Fruit fly (Drosophila melanogaster) whole organism, prepupa: ENCODE measurements around the gene arm.

Source experiments
- Blimp-1 ChIP-seq: fragments of 200-800 bp; sonication (Bioruptor generic); optimal IDR thresholded peaks from 3 replicates; lab custom pipeline; 2017; ENCODE audit warnings: missing biosample characterization, missing genetic modification characterization, mild to moderate bottlenecking, moderate library complexity, missing genetic modification reagents
- CG10631 ChIP-seq: fragments of 200-800 bp; sonication (Bioruptor generic); optimal IDR thresholded peaks from 2 replicates; lab custom pipeline; 2016; ENCODE audit warnings: missing biosample characterization, missing genetic modification characterization
- CG10669 ChIP-seq: fragments of 200-800 bp; sonication (Bioruptor generic); optimal IDR thresholded peaks from 3 replicates; lab custom pipeline; 2018; ENCODE audit warnings: missing biosample characterization, mild to moderate bottlenecking, missing genetic modification characterization, moderate library complexity
- CG11762 ChIP-seq: fragments of 200-800 bp; sonication (Bioruptor generic); optimal IDR thresholded peaks from 3 replicates; lab custom pipeline; 2016; ENCODE audit warnings: missing biosample characterization, missing genetic modification characterization; ENCODE audit not compliant: insufficient read depth
- CG11902 ChIP-seq: fragments of 200-800 bp; sonication (Bioruptor generic); optimal IDR thresholded peaks from 3 replicates; lab custom pipeline; 2016; ENCODE audit warnings: missing biosample characterization, missing genetic modification characterization
- CG15336 ChIP-seq: fragments of 200-800 bp; sonication (Bioruptor generic); IDR thresholded peaks from 2 replicates; pipeline ENCODE4 v1.3.6; 2022; ENCODE audit warnings: missing biosample characterization, missing genetic modification characterization
- CG1621 ChIP-seq: fragments of 200-800 bp; sonication (Bioruptor generic); optimal IDR thresholded peaks from 3 replicates; lab custom pipeline; 2018; ENCODE audit warnings: missing biosample characterization, mild to moderate bottlenecking, missing genetic modification characterization
- CG3032 ChIP-seq: fragments of 200-800 bp; optimal IDR thresholded peaks from 2 replicates; lab custom pipeline; 2019; ENCODE audit warnings: missing biosample characterization, mild to moderate bottlenecking, missing genetic modification characterization, moderate library complexity
- CG31627 ChIP-seq: fragments of 200-800 bp; sonication (Bioruptor generic); optimal IDR thresholded peaks from 3 replicates; lab custom pipeline; 2016; ENCODE audit warnings: missing biosample characterization, missing genetic modification characterization
- CG34406 ChIP-seq: fragments of 200-800 bp; sonication (Bioruptor generic); optimal IDR thresholded peaks from 3 replicates; lab custom pipeline; 2016; ENCODE audit warnings: missing biosample characterization, missing genetic modification characterization
- CG3919 ChIP-seq: fragments of 200-800 bp; sonication (Bioruptor generic); optimal IDR thresholded peaks from 3 replicates; lab custom pipeline; 2016; ENCODE audit warnings: missing biosample characterization, missing genetic modification characterization
- CG4318 ChIP-seq: fragments of 200-800 bp; sonication (Bioruptor generic); optimal IDR thresholded peaks from 3 replicates; lab custom pipeline; 2017; ENCODE audit warnings: missing biosample characterization, mild to moderate bottlenecking, missing genetic modification characterization
- CG6163 ChIP-seq: fragments of 200-800 bp; sonication (Bioruptor generic); IDR thresholded peaks from 3 replicates; pipeline ENCODE4 v1.3.6; 2022; ENCODE audit warnings: missing biosample characterization, missing genetic modification characterization
- CG6276 ChIP-seq: fragments of 200-800 bp; sonication (Bioruptor generic); optimal IDR thresholded peaks from 2 replicates; lab custom pipeline; 2017; ENCODE audit warnings: missing biosample characterization, mild to moderate bottlenecking, missing genetic modification characterization
- CG6792 ChIP-seq: fragments of 200-800 bp; sonication (Bioruptor generic); optimal IDR thresholded peaks from 3 replicates; lab custom pipeline; 2016; ENCODE audit warnings: missing biosample characterization, missing genetic modification characterization
- CG6808 ChIP-seq: fragments of 200-800 bp; sonication (Bioruptor generic); optimal IDR thresholded peaks from 3 replicates; lab custom pipeline; 2017; ENCODE audit warnings: missing biosample characterization, missing genetic modification characterization, mild to moderate bottlenecking, moderate library complexity, missing genetic modification reagents
- CG7368 ChIP-seq: fragments of 200-800 bp; sonication (Bioruptor generic); optimal IDR thresholded peaks from 3 replicates; lab custom pipeline; 2016; ENCODE audit warnings: missing biosample characterization, missing genetic modification characterization
- CG8119 ChIP-seq: fragments of 200-800 bp; sonication (Bioruptor generic); IDR thresholded peaks from 3 replicates; pipeline ENCODE4 v1.3.6; 2022; ENCODE audit warnings: missing biosample characterization, missing genetic modification characterization
- CG8632 ChIP-seq: fragments of 200-800 bp; sonication (Bioruptor generic); optimal IDR thresholded peaks from 3 replicates; lab custom pipeline; 2016; ENCODE audit warnings: missing biosample characterization, missing genetic modification characterization
- CG9139 ChIP-seq: fragments of 200-800 bp; sonication (Bioruptor generic); optimal IDR thresholded peaks from 3 replicates; lab custom pipeline; 2017; ENCODE audit warnings: missing biosample characterization, mild to moderate bottlenecking, missing genetic modification characterization
- Eip75B ChIP-seq: fragments of 200-800 bp; sonication (Bioruptor generic); optimal IDR thresholded peaks from 3 replicates; lab custom pipeline; 2016; ENCODE audit warnings: missing biosample characterization, missing genetic modification characterization
- Eip78C ChIP-seq: fragments of 200-800 bp; sonication (Bioruptor generic); peaks from one replicate; lab custom pipeline; 2016; ENCODE audit warnings: missing biosample characterization, missing genetic modification characterization
- Eip93F ChIP-seq: fragments of 200-800 bp; sonication (Bioruptor generic); optimal IDR thresholded peaks from 2 replicates; lab custom pipeline; 2016; ENCODE audit warnings: missing biosample characterization, mild to moderate bottlenecking, missing genetic modification characterization
- Ets21C ChIP-seq: fragments of 200-800 bp; sonication (Bioruptor generic); optimal IDR thresholded peaks from 3 replicates; lab custom pipeline; 2016; ENCODE audit warnings: missing biosample characterization, missing genetic modification characterization
- Gug ChIP-seq: fragments of 200-800 bp; sonication (Bioruptor generic); IDR thresholded peaks from 2 replicates; pipeline ENCODE4 v1.3.6; 2022; ENCODE audit warnings: missing biosample characterization, missing genetic modification characterization
- Hr39 ChIP-seq: fragments of 200-800 bp; sonication (Bioruptor generic); optimal IDR thresholded peaks from 2 replicates; lab custom pipeline; 2016; ENCODE audit warnings: missing biosample characterization, missing genetic modification characterization
- Lpt ChIP-seq: fragments of 200-800 bp; sonication (Bioruptor generic); optimal IDR thresholded peaks from 3 replicates; lab custom pipeline; 2016; ENCODE audit warnings: missing biosample characterization, missing genetic modification characterization
- Met ChIP-seq: fragments of 200-800 bp; sonication (Bioruptor generic); optimal IDR thresholded peaks from 3 replicates; lab custom pipeline; 2016; ENCODE audit warnings: missing biosample characterization, missing genetic modification characterization
- OdsH ChIP-seq: fragments of 200-800 bp; sonication (Bioruptor generic); optimal IDR thresholded peaks from 3 replicates; lab custom pipeline; 2016; ENCODE audit warnings: missing biosample characterization, missing genetic modification characterization
- Smox ChIP-seq: fragments of 200-800 bp; sonication (Bioruptor generic); optimal IDR thresholded peaks from 3 replicates; lab custom pipeline; 2016; ENCODE audit warnings: missing biosample characterization, missing genetic modification characterization
- Sox102F ChIP-seq: fragments of 200-800 bp; sonication (Bioruptor generic); optimal IDR thresholded peaks from 2 replicates; lab custom pipeline; 2016; ENCODE audit warnings: missing biosample characterization, mild to moderate bottlenecking, missing genetic modification characterization
- acj6 ChIP-seq: fragments of 200-800 bp; sonication (Bioruptor generic); optimal IDR thresholded peaks from 3 replicates; lab custom pipeline; 2016; ENCODE audit warnings: missing biosample characterization, missing genetic modification characterization
- cyc ChIP-seq: fragments of 200-800 bp; sonication (Bioruptor generic); optimal IDR thresholded peaks from 3 replicates; lab custom pipeline; 2016; ENCODE audit warnings: missing biosample characterization, missing genetic modification characterization
- dac ChIP-seq: fragments of 200-800 bp; sonication (Bioruptor generic); optimal IDR thresholded peaks from 2 replicates; lab custom pipeline; 2017; ENCODE audit warnings: missing biosample characterization, mild to moderate bottlenecking, missing genetic modification characterization
- dsx ChIP-seq: fragments of 200-800 bp; optimal IDR thresholded peaks from 3 replicates; lab custom pipeline; 2019; ENCODE audit warnings: missing biosample characterization, mild to moderate bottlenecking, missing genetic modification characterization, moderate library complexity; ENCODE audit not compliant: poor library complexity, severe bottlenecking
- eg ChIP-seq: fragments of 200-800 bp; sonication (Bioruptor generic); IDR thresholded peaks from 3 replicates; pipeline ENCODE4 v1.3.6; 2022; ENCODE audit warnings: missing biosample characterization, missing genetic modification characterization
- esn ChIP-seq: fragments of 200-800 bp; sonication (Bioruptor generic); optimal IDR thresholded peaks from 2 replicates; lab custom pipeline; 2016; ENCODE audit warnings: missing biosample characterization, mild to moderate bottlenecking, missing genetic modification characterization, moderate library complexity
- fd59A ChIP-seq: fragments of 200-800 bp; sonication (Bioruptor generic); optimal IDR thresholded peaks from 2 replicates; lab custom pipeline; 2017; ENCODE audit warnings: missing biosample characterization, mild to moderate bottlenecking, missing genetic modification characterization, missing genetic modification reagents
- fd85E ChIP-seq: fragments of 200-800 bp; sonication (Bioruptor generic); optimal IDR thresholded peaks from 3 replicates; lab custom pipeline; 2016; ENCODE audit warnings: missing biosample characterization, missing genetic modification characterization
- lz ChIP-seq: fragments of 200-800 bp; sonication (Bioruptor generic); optimal IDR thresholded peaks from 3 replicates; lab custom pipeline; 2016; ENCODE audit warnings: missing biosample characterization, missing genetic modification characterization
- net ChIP-seq: fragments of 200-800 bp; sonication (Bioruptor generic); optimal IDR thresholded peaks from 3 replicates; lab custom pipeline; 2016; ENCODE audit warnings: missing biosample characterization, missing genetic modification characterization
- pdm3 ChIP-seq: fragments of 200-800 bp; sonication (Bioruptor generic); optimal IDR thresholded peaks from 3 replicates; lab custom pipeline; 2016; ENCODE audit warnings: missing biosample characterization, missing genetic modification characterization
- salr ChIP-seq, 2 experiments: fragments of 200-800 bp; sonication (Bioruptor generic); optimal IDR thresholded peaks; 3 replicates each; lab custom pipeline; 2016 to 2018; ENCODE audit warnings: missing biosample characterization in 2 of 2, missing genetic modification characterization in 2 of 2, mild to moderate bottlenecking in 1 of 2
- spab ChIP-seq: fragments of 200-800 bp; sonication (Bioruptor generic); optimal IDR thresholded peaks from 2 replicates; lab custom pipeline; 2017; ENCODE audit warnings: missing biosample characterization, mild to moderate bottlenecking, missing genetic modification characterization, missing genetic modification reagents
- ss ChIP-seq, 2 experiments: fragments of 200-800 bp; sonication (Bioruptor generic); optimal IDR thresholded peaks; 2 replicates in 1 of 2; 3 replicates in 1 of 2; lab custom pipeline; 2017 to 2018; ENCODE audit warnings: mild to moderate bottlenecking in 2 of 2, missing biosample characterization in 2 of 2, missing genetic modification characterization in 2 of 2, moderate library complexity in 1 of 2
- svp ChIP-seq: fragments of 200-800 bp; sonication (Bioruptor generic); peaks from one replicate; lab custom pipeline; 2016; ENCODE audit warnings: missing biosample characterization, missing genetic modification characterization
- topi ChIP-seq: fragments of 200-800 bp; sonication (Bioruptor generic); optimal IDR thresholded peaks from 3 replicates; lab custom pipeline; 2016; ENCODE audit warnings: missing biosample characterization, missing genetic modification characterization
- vri ChIP-seq: fragments of 200-800 bp; sonication (Bioruptor generic); optimal IDR thresholded peaks from 3 replicates; lab custom pipeline; 2016; ENCODE audit warnings: missing biosample characterization, mild to moderate bottlenecking, missing genetic modification characterization

The arm gene

dm6 chrX:1941669-1942092 is 41.2 kb upstream of the arm start, which contains the start of gene Hr4 (continued):
- peak; percentile 64 for TF ChIP-seq Sox102F (GFP tag; lab: Kevin White, UChicago)
- TF ChIP-seq CG6276, result peak; percentile 46
- TF ChIP-seq pdm3 (GFP tag; lab: Kevin White, UChicago), result no peak
- TF ChIP-seq CG10631 (GFP tag; lab: Kevin White, UChicago), result no peak
- TF ChIP-seq Ets21C (GFP tag; lab: Kevin White, UChicago), result no peak
- peak; percentile 61 for TF ChIP-seq Met (GFP tag; lab: Kevin White, UChicago)
- TF ChIP-seq Eip93F (GFP tag; lab: Kevin White, UChicago), result peak; percentile 43
- no peak for TF ChIP-seq CG11762
- no peak for TF ChIP-seq Gug (GFP tag; lab: Robert Waterston, UW)
- TF ChIP-seq Eip75B, result peak; percentile 35
- TF ChIP-seq spab, result no peak
- no peak for TF ChIP-seq Hr39

- TF ChIP-seq CG34406 (GFP tag; lab: Kevin White, UChicago) (peak; percentile 59), cyc (GFP tag; lab: Kevin White, UChicago) (peak; percentile 74), Gug (GFP tag; lab: Robert Waterston, UW) (peak; percentile 45; the same call in 1 of the 2 replicates), CG6276 (no peak), CG6163 (GFP tag; lab: Robert Waterston, UW) (peak; percentile 35; the same call in 1 of the 3 replicates), dac (peak; percentile 60), CG9139 (GFP tag; lab: Kevin White, UChicago) (peak; percentile 19), CG1621 (tag; lab: Kevin White, UChicago) (peak; percentile 50), Eip78C (GFP tag; lab: Kevin White, UChicago) (peak; percentile 89), CG7368 (GFP tag; lab: Kevin White, UChicago) (peak; percentile 68), CG6792 (GFP tag; lab: Kevin White, UChicago) (peak; percentile 71), Sox102F (GFP tag; lab: Kevin White, UChicago) (peak; percentile 82), salr (GFP tag; optimal IDR thresholded peaks at IDR 0.05; lab: Kevin White, UChicago) (peak; percentile 55 to 65), CG15336 (GFP tag; lab: Robert Waterston, UW) (peak; percentile 65), fd59A (GFP tag; lab: Kevin White, UChicago) (peak; percentile 57), OdsH (GFP tag; lab: Kevin White, UChicago) (peak; percentile 82), CG3919 (GFP tag; lab: Kevin White, UChicago) (peak; percentile 68), CG3032 (peak; percentile 71), lz (GFP tag; lab: Kevin White, UChicago) (peak; percentile 85), spab (peak; percentile 11), vri (GFP tag; lab: Kevin White, UChicago) (peak; percentile 56), Eip75B (peak; percentile 75), CG10669 (GFP tag; lab: Kevin White, UChicago) (peak; percentile 60), CG8119 (GFP tag; lab: Robert Waterston, UW) (peak; percentile 48), eg (0 out of 3 replicates have a peak, but pooled peaks have one; percentile 55), Smox (GFP tag; lab: Kevin White, UChicago) (peak; percentile 73), esn (peak; percentile 85), fd85E (GFP tag; lab: Kevin White, UChicago) (no peak), topi (peak; percentile 81), CG6808 (GFP tag; lab: Kevin White, UChicago) (peak; percentile 36), CG31627 (peak; percentile 85), Eip93F (GFP tag; lab: Kevin White, UChicago) (no peak), Lpt (GFP tag; lab: Kevin White, UChicago) (peak; percentile 64), net (GFP tag; lab: Kevin White, UChicago) (peak; percentile 59), Blimp-1 (GFP tag; lab: Kevin White, UChicago) (peak; percentile 38), CG11762 (peak; percentile 56), CG8632 (peak; percentile 54), Met (GFP tag; lab: Kevin White, UChicago) (peak; percentile 80), CG11902 (GFP tag; lab: Kevin White, UChicago) (peak; percentile 55), svp (GFP tag; lab: Kevin White, UChicago) (peak; percentile 85), Ets21C (GFP tag; lab: Kevin White, UChicago) (peak; percentile 83), ss (GFP tag; optimal IDR thresholded peaks at IDR 0.05; lab: Kevin White, UChicago) (peak in 1 of 2 experiments; percentile 68), dsx (GFP tag; lab: Kevin White, UChicago) (peak; percentile 91), acj6 (peak; percentile 74), CG4318 (peak; percentile 31)
Measured at dm6 chrX:1940020-1940419, 39.6 kb upstream of the arm start, which contains the start of the genes CG3857 and CG3587. TSS of gene CG3857 (minus strand) at chrX:1940040. TSS of gene CG3587 (plus strand) at chrX:1940307.
